Worm (Caenorhabditis elegans): ENCODE data around the gene xtr-1.

- no peak for TF ChIP-seq unc-42 (tag; optimal IDR thresholded peaks at IDR 0.05)
- TF ChIP-seq K09A11.1 (tag; optimal IDR thresholded peaks at IDR 0.05; ENCODE audit: insufficient read depth), result no peak
- TF ChIP-seq ttx-3 (tag; optimal IDR thresholded peaks at IDR 0.05), result no peak
- no peak for TF ChIP-seq pha-4 (tag; optimal IDR thresholded peaks at IDR 0.05)
- TF ChIP-seq fkh-10 (GFP tag; optimal IDR thresholded peaks at IDR 0.05), result no peak
- no peak for TF ChIP-seq ceh-9 (tag; optimal IDR thresholded peaks at IDR 0.05)
- TF ChIP-seq hlh-30 (tag; optimal IDR thresholded peaks at IDR 0.05; ENCODE audit: insufficient read depth), result no peak
- no peak for TF ChIP-seq sdc-2 (tag; optimal IDR thresholded peaks at IDR 0.05)
- TF ChIP-seq hlh-15 (tag; optimal IDR thresholded peaks at IDR 0.05), result no peak
Measured at ce11 chrX:11898040-11898439, 45.4 kb downstream of the xtr-1 start, which contains the start of gene Y62H9A.9.
